Fruit fly (Drosophila melanogaster) whole organism, embryonic: ENCODE measurements around the gene Ppcs.
A peak's percentile ranks its signal among the peaks of the same experiment; 100 is the strongest.

Source experiments
- CG10431 ChIP-seq: fragments of 200-800 bp; sonication (Bioruptor generic); optimal IDR thresholded peaks from 3 replicates; lab custom pipeline; 2018; ENCODE audit warnings: missing biosample characterization, mild to moderate bottlenecking, missing genetic modification characterization
- CG11247 ChIP-seq: fragments of 200-800 bp; sonication (Bioruptor generic); IDR thresholded peaks from 2 replicates; pipeline ENCODE4 v1.3.6; 2022; ENCODE audit warnings: missing biosample characterization, missing genetic modification characterization
- CG13894 ChIP-seq: fragments of 200-800 bp; sonication (Bioruptor generic); optimal IDR thresholded peaks from 3 replicates; lab custom pipeline; 2018; ENCODE audit warnings: missing biosample characterization, mild to moderate bottlenecking, missing genetic modification characterization, moderate library complexity
- CG14050 ChIP-seq: fragments of 200-800 bp; sonication (Bioruptor generic); IDR thresholded peaks from 3 replicates; pipeline ENCODE4 v1.3.6; 2022; ENCODE audit warnings: missing biosample characterization, missing genetic modification characterization
- CG15601 ChIP-seq: fragments of 200-800 bp; sonication (Bioruptor generic); optimal IDR thresholded peaks from 3 replicates; lab custom pipeline; 2019; ENCODE audit warnings: missing biosample characterization, mild to moderate bottlenecking, missing genetic modification characterization, moderate library complexity
- CG1602 ChIP-seq: fragments of 200-800 bp; sonication (Bioruptor generic); optimal IDR thresholded peaks from 3 replicates; lab custom pipeline; 2016; ENCODE audit warnings: missing biosample characterization, missing genetic modification characterization
- CG17186 ChIP-seq: fragments of 200-800 bp; sonication (Bioruptor generic); optimal IDR thresholded peaks from 3 replicates; lab custom pipeline; 2017; ENCODE audit warnings: missing biosample characterization, missing genetic modification reagents, missing genetic modification characterization
- CG18764 ChIP-seq: fragments of 200-800 bp; sonication (Bioruptor generic); optimal IDR thresholded peaks from 3 replicates; lab custom pipeline; 2016; ENCODE audit warnings: missing biosample characterization, missing genetic modification characterization
- CG2116 ChIP-seq: fragments of 200-800 bp; sonication (Bioruptor generic); optimal IDR thresholded peaks from 3 replicates; lab custom pipeline; 2018; ENCODE audit warnings: missing biosample characterization, mild to moderate bottlenecking, missing genetic modification characterization
- CG30020 ChIP-seq: fragments of 200-800 bp; optimal IDR thresholded peaks from 2 replicates; lab custom pipeline; 2019; ENCODE audit warnings: missing biosample characterization, mild to moderate bottlenecking, missing genetic modification characterization, moderate library complexity
- CG30403 ChIP-seq: fragments of 200-800 bp; sonication (Bioruptor generic); optimal IDR thresholded peaks from 3 replicates; lab custom pipeline; 2016; ENCODE audit warnings: missing biosample characterization, missing genetic modification characterization
- CG30431 ChIP-seq: fragments of 200-800 bp; sonication (Bioruptor generic); optimal IDR thresholded peaks from 2 replicates; lab custom pipeline; 2017; ENCODE audit warnings: missing biosample characterization, missing genetic modification characterization
- CG43689 ChIP-seq: fragments of 200-800 bp; sonication (Bioruptor generic); IDR thresholded peaks from 2 replicates; pipeline ENCODE4 v1.3.6; 2022; ENCODE audit warnings: missing biosample characterization, missing genetic modification characterization
- CG4404 ChIP-seq: fragments of 200-800 bp; sonication (Bioruptor generic); IDR thresholded peaks from 2 replicates; pipeline ENCODE4 v1.3.6; 2022; ENCODE audit warnings: missing biosample characterization, missing genetic modification characterization
- CG6272 ChIP-seq: fragments of 200-800 bp; sonication (Bioruptor generic); IDR thresholded peaks from 2 replicates; pipeline ENCODE4 v1.3.6; 2022; ENCODE audit warnings: missing biosample characterization, missing genetic modification characterization
- CG6683 ChIP-seq: fragments of 200-800 bp; sonication (Bioruptor generic); optimal IDR thresholded peaks from 2 replicates; lab custom pipeline; 2017; ENCODE audit warnings: missing biosample characterization, mild to moderate bottlenecking, missing genetic modification characterization, missing genetic modification reagents
- CG7271 ChIP-seq: fragments of 200-800 bp; sonication (Bioruptor generic); optimal IDR thresholded peaks from 2 replicates; lab custom pipeline; 2018; ENCODE audit warnings: missing biosample characterization, mild to moderate bottlenecking, missing genetic modification characterization, moderate library complexity
- CG7839 ChIP-seq: fragments of 200-800 bp; sonication (Bioruptor generic); optimal IDR thresholded peaks from 3 replicates; lab custom pipeline; 2018; ENCODE audit warnings: missing biosample characterization, mild to moderate bottlenecking, missing genetic modification characterization, moderate library complexity
- CG9727 ChIP-seq: fragments of 200-800 bp; sonication (Bioruptor generic); optimal IDR thresholded peaks from 3 replicates; lab custom pipeline; 2017; ENCODE audit warnings: missing biosample characterization, mild to moderate bottlenecking, missing genetic modification characterization
- Drgx ChIP-seq: fragments of 200-800 bp; sonication (Bioruptor generic); IDR thresholded peaks from 2 replicates; pipeline ENCODE4 v1.3.6; 2022; ENCODE audit warnings: missing biosample characterization, missing genetic modification characterization
- GATAe ChIP-seq: fragments of 200-800 bp; sonication (Bioruptor generic); conservative IDR thresholded peaks from 2 replicates; pipeline ENCODE4 v1.3.6; 2022; ENCODE audit warnings: missing biosample characterization, missing genetic modification characterization
- Lim3 ChIP-seq: fragments of 200-800 bp; sonication (Bioruptor generic); IDR thresholded peaks from 2 replicates; pipeline ENCODE4 v1.3.6; 2022; ENCODE audit warnings: missing biosample characterization, missing genetic modification characterization
- Med ChIP-seq: fragments of 200-800 bp; sonication (Bioruptor generic); peaks from one replicate; lab custom pipeline; 2016; ENCODE audit warnings: missing biosample characterization, missing genetic modification characterization, mild to moderate bottlenecking, inconsistent platforms, moderate library complexity
- Mes4 ChIP-seq: fragments of 200-800 bp; sonication (Bioruptor generic); optimal IDR thresholded peaks from 2 replicates; lab custom pipeline; 2016; ENCODE audit warnings: missing biosample characterization, missing genetic modification characterization
- Rfx ChIP-seq: fragments of 200-800 bp; sonication (Bioruptor generic); IDR thresholded peaks from 2 replicates; pipeline ENCODE4 v1.3.6; 2022; ENCODE audit warnings: missing biosample characterization, missing genetic modification characterization
- Taf1 ChIP-seq: fragments of 200-800 bp; sonication (Bioruptor generic); IDR thresholded peaks from 2 replicates; pipeline ENCODE4 v1.3.6; 2022; ENCODE audit warnings: missing biosample characterization, missing genetic modification characterization
- ab ChIP-seq: fragments of 200-800 bp; sonication (Bioruptor generic); optimal IDR thresholded peaks from 2 replicates; lab custom pipeline; 2016; ENCODE audit warnings: missing biosample characterization, missing genetic modification characterization
- al ChIP-seq: fragments of 200-800 bp; sonication (Bioruptor generic); IDR thresholded peaks from 2 replicates; pipeline ENCODE4 v1.3.6; 2022; ENCODE audit warnings: missing biosample characterization, missing genetic modification characterization
- cad ChIP-seq: fragments of >200 bp; optimal IDR thresholded peaks from 2 replicates; lab custom pipeline; 2017; ENCODE audit warnings: missing biosample characterization, missing genetic modification characterization
- ci ChIP-seq: fragments of 200-800 bp; sonication (Bioruptor generic); IDR thresholded peaks from 3 replicates; pipeline ENCODE4 v1.3.6; 2022; ENCODE audit warnings: missing biosample characterization, missing genetic modification characterization
- crc ChIP-seq: fragments of 200-800 bp; sonication (Bioruptor generic); optimal IDR thresholded peaks from 2 replicates; lab custom pipeline; 2016; ENCODE audit warnings: missing biosample characterization, missing genetic modification characterization
- crp ChIP-seq, 2 experiments: fragments of 200-800 bp; sonication (Bioruptor generic); optimal IDR thresholded peaks; 2 replicates in 1 of 2; 3 replicates in 1 of 2; lab custom pipeline; 2017; ENCODE audit warnings: missing biosample characterization in 2 of 2, missing genetic modification characterization in 2 of 2, mild to moderate bottlenecking in 1 of 2, moderate library complexity in 1 of 2
- dmrt11E ChIP-seq: fragments of 200-800 bp; sonication (Bioruptor generic); optimal IDR thresholded peaks from 3 replicates; lab custom pipeline; 2018; ENCODE audit warnings: missing biosample characterization, mild to moderate bottlenecking, missing genetic modification characterization, moderate library complexity
- gcm2 ChIP-seq: fragments of 200-800 bp; sonication (Bioruptor generic); optimal IDR thresholded peaks from 2 replicates; lab custom pipeline; 2016; ENCODE audit warnings: missing biosample characterization, missing genetic modification characterization
- gsb-n ChIP-seq: fragments of 200-800 bp; sonication (Bioruptor generic); optimal IDR thresholded peaks from 3 replicates; lab custom pipeline; 2018; ENCODE audit warnings: missing biosample characterization, mild to moderate bottlenecking, missing genetic modification characterization
- gt ChIP-seq: fragments of 200-800 bp; sonication (Bioruptor generic); IDR thresholded peaks from 2 replicates; pipeline ENCODE4 v1.3.6; 2022; ENCODE audit warnings: missing biosample characterization, missing genetic modification characterization
- kay ChIP-seq: fragments of 200-800 bp; sonication (Bioruptor generic); optimal IDR thresholded peaks from 2 replicates; lab custom pipeline; 2016; ENCODE audit warnings: missing biosample characterization, missing genetic modification characterization
- lilli ChIP-seq: fragments of 200-800 bp; sonication (Bioruptor generic); optimal IDR thresholded peaks from 3 replicates; lab custom pipeline; 2016; ENCODE audit warnings: missing biosample characterization, missing genetic modification characterization
- lola ChIP-seq, 3 experiments: fragments of >200 bp in 2 of 3; fragments of 200-800 bp in 1 of 3; sonication (Bioruptor generic) in 1 of 3; optimal IDR thresholded peaks; 2 replicates each; lab custom pipeline; 2017 to 2019; ENCODE audit warnings: missing biosample characterization in 3 of 3, missing genetic modification characterization in 3 of 3, mild to moderate bottlenecking in 1 of 3, moderate library complexity in 1 of 3
- nerfin-2 ChIP-seq: fragments of 200-800 bp; sonication (Bioruptor generic); IDR thresholded peaks from 2 replicates; pipeline ENCODE4 v1.3.6; 2022; ENCODE audit warnings: missing biosample characterization, missing genetic modification characterization; ENCODE audit not compliant: partially characterized antibody
- otp ChIP-seq: fragments of 200-800 bp; sonication (Bioruptor generic); IDR thresholded peaks from 3 replicates; pipeline ENCODE4, ENCODE4 v1.3.6; 2022; ENCODE audit warnings: missing biosample characterization, missing genetic modification characterization
- p53 ChIP-seq: fragments of 200-800 bp; sonication (Bioruptor generic); optimal IDR thresholded peaks from 2 replicates; lab custom pipeline; 2016; ENCODE audit warnings: missing biosample characterization, missing genetic modification characterization
- pros ChIP-seq: fragments of 200-800 bp; sonication (Bioruptor generic); optimal IDR thresholded peaks from 3 replicates; lab custom pipeline; 2019; ENCODE audit warnings: missing biosample characterization, mild to moderate bottlenecking, missing genetic modification characterization, moderate library complexity
- psq ChIP-seq: fragments of 200-800 bp; sonication (Bioruptor generic); optimal IDR thresholded peaks from 2 replicates; lab custom pipeline; 2017; ENCODE audit warnings: missing biosample characterization, missing genetic modification characterization
- pzg ChIP-seq: fragments of 200-800 bp; sonication (Bioruptor generic); optimal IDR thresholded peaks from 3 replicates; lab custom pipeline; 2018; ENCODE audit warnings: missing biosample characterization, mild to moderate bottlenecking, missing genetic modification characterization, moderate library complexity
- rib ChIP-seq: fragments of 200-800 bp; sonication (Bioruptor generic); IDR thresholded peaks from 2 replicates; pipeline ENCODE4 v1.3.6; 2022; ENCODE audit warnings: missing biosample characterization, missing genetic modification characterization
- slbo ChIP-seq: fragments of 200-800 bp; sonication (Bioruptor generic); IDR thresholded peaks from 2 replicates; pipeline ENCODE4 v1.3.6; 2022; ENCODE audit warnings: missing biosample characterization, missing genetic modification characterization
- slou ChIP-seq: fragments of 200-800 bp; sonication (Bioruptor generic); optimal IDR thresholded peaks from 3 replicates; lab custom pipeline; 2016; ENCODE audit warnings: missing biosample characterization, missing genetic modification characterization
- stwl ChIP-seq: fragments of 200-800 bp; sonication (Bioruptor generic); optimal IDR thresholded peaks from 3 replicates; lab custom pipeline; 2018; ENCODE audit warnings: missing biosample characterization, mild to moderate bottlenecking, missing genetic modification characterization, moderate library complexity
- trem ChIP-seq: fragments of 200-800 bp; optimal IDR thresholded peaks from 3 replicates; lab custom pipeline; 2019; ENCODE audit warnings: missing biosample characterization, mild to moderate bottlenecking, missing genetic modification characterization, moderate library complexity
- twi ChIP-seq: fragments of 200-800 bp; optimal IDR thresholded peaks from 2 replicates; lab custom pipeline; 2019; ENCODE audit warnings: missing biosample characterization, mild to moderate bottlenecking, missing genetic modification characterization, moderate library complexity

Ppcs gene

DNA sequence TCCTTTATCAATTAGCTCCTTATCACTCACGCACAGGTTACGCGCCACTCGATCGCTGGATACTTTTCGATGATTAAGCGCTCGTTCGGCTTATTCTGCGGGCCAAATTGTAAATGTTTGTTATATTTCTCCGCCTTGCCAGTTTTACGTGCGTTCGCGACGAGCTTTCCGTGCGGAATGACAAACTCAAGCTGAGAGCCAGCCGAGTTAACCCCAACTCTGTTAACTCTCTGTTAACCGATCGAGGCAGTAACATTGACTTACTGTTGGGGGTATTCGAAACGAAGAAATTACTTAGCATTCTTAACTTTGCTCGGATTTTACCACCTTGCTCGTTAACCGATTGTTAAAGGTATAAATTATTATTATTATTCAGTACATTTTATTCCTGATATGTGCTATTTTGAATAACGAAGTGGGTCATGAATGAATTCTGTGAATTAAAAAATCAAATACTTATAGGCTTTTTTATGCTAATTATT lies 5.8 kb upstream of the Ppcs start, which contains the start of gene CG5835 (continued):
- TF ChIP-seq pros (GFP tag; lab: Kevin White, UChicago) (no peak), kay (GFP tag; lab: Kevin White, UChicago) (peak; percentile 34), rib (0 out of 2 replicates have a peak, but pooled peaks have one; percentile 65), CG7839 (tag; lab: Kevin White, UChicago) (peak; percentile 12), psq (no peak), CG7271 (tag; lab: Kevin White, UChicago) (no peak), stwl (tag; lab: Kevin White, UChicago) (peak; percentile 10), CG17186 (GFP tag; lab: Kevin White, UChicago) (no peak), Taf1 (GFP tag; lab: Robert Waterston, UW) (no peak; the same call in 1 of the 2 replicates), lilli (GFP tag; lab: Kevin White, UChicago) (peak; percentile 45), Med (GFP tag; lab: Kevin White, UChicago) (peak; percentile 74), cad (GFP tag; lab: Kevin White, UChicago) (no peak), lola (GFP tag; optimal IDR thresholded peaks at IDR 0.05; lab: Kevin White, UChicago) (no peak), crp (GFP tag; optimal IDR thresholded peaks at IDR 0.05; lab: Kevin White, UChicago) (no peak), CG2116 (peak; percentile 16), CG11247 (GFP tag; lab: Robert Waterston, UW) (no peak), dmrt11E (tag; lab: Kevin White, UChicago) (no peak), CG15601 (no peak), CG9727 (GFP tag; lab: Kevin White, UChicago) (no peak), CG1602 (no peak), CG30403 (GFP tag; lab: Kevin White, UChicago) (peak; percentile 41), ab (GFP tag; lab: Kevin White, UChicago) (no peak), CG6272 (GFP tag; lab: Robert Waterston, UW) (no peak), twi (tag; lab: Kevin White, UChicago) (no peak), gt (no peak), CG30431 (GFP tag; lab: Kevin White, UChicago) (no peak), slou (GFP tag; lab: Kevin White, UChicago) (no peak), nerfin-2 (GFP tag; lab: Robert Waterston, UW) (no peak), al (no peak), CG43689 (GFP tag; lab: Robert Waterston, UW) (peak; percentile 13; the same call in 1 of the 2 replicates), trem (tag; lab: Kevin White, UChicago) (no peak), CG4404 (GFP tag; lab: Robert Waterston, UW) (no peak), CG30020 (tag; lab: Kevin White, UChicago) (no peak), Rfx (GFP tag; lab: Robert Waterston, UW) (no peak; the same call in none of the 2 replicates), p53 (no peak), Drgx (GFP tag; lab: Robert Waterston, UW) (peak; percentile 7; the same call in 1 of the 2 replicates), Mes4 (GFP tag; lab: Kevin White, UChicago) (no peak), slbo (GFP tag; lab: Robert Waterston, UW) (peak; percentile 50), GATAe (GFP tag; lab: Robert Waterston, UW) (no peak), gsb-n (tag; lab: Kevin White, UChicago) (no peak), CG10431 (GFP tag; lab: Kevin White, UChicago) (no peak), ci (GFP tag; lab: Robert Waterston, UW) (peak; percentile 72), pzg (peak; percentile 11), CG13894 (peak; percentile 11), gcm2 (GFP tag; lab: Kevin White, UChicago) (no peak), Lim3 (GFP tag; lab: Robert Waterston, UW) (no peak), otp (no peak; the same call in 2 of the 3 replicates), crc (no peak), CG6683 (no peak), CG18764 (GFP tag; lab: Kevin White, UChicago) (no peak), CG14050 (GFP tag; lab: Robert Waterston, UW) (no peak)
